Worm (Caenorhabditis elegans) whole organism, L2 larva: ENCODE results near the gene D1014.2.

Source experiments
- C34F6.9 ChIP-seq: fragments of 150-350 bp; optimal IDR thresholded peaks from 2 replicates; lab custom pipeline; 2014; ENCODE audit warnings: missing biosample characterization, missing genetic modification characterization
- F13H6.1 ChIP-seq: sonication (generic microtip); optimal IDR thresholded peaks from 2 replicates; lab custom pipeline; 2016; ENCODE audit warnings: missing genetic modification characterization, missing compliant biosample characterization
- Y55F3AM.14 ChIP-seq: fragments of 200-800 bp; sonication (Bioruptor generic); optimal IDR thresholded peaks from 2 replicates; lab custom pipeline; 2018; ENCODE audit warnings: mild to moderate bottlenecking, missing genetic modification characterization, missing compliant biosample characterization
- alr-1 ChIP-seq: fragments of 150-350 bp; optimal IDR thresholded peaks from 2 replicates; lab custom pipeline; 2014; ENCODE audit warnings: missing biosample characterization, missing genetic modification characterization
- blmp-1 ChIP-seq: sonication (generic microtip); optimal IDR thresholded peaks from 2 replicates; lab custom pipeline; 2017; ENCODE audit warnings: missing genetic modification characterization, mild to moderate bottlenecking, missing compliant biosample characterization, antibody characterized with exemption, moderate library complexity; ENCODE audit not compliant: insufficient read depth
- ceh-16 ChIP-seq: fragments of 150-350 bp; optimal IDR thresholded peaks from 2 replicates; lab custom pipeline; 2014; ENCODE audit warnings: missing biosample characterization, missing genetic modification characterization
- dmd-4 ChIP-seq: sonication (generic microtip); optimal IDR thresholded peaks from 2 replicates; lab custom pipeline; 2017; ENCODE audit warnings: missing biosample characterization, missing genetic modification characterization
- egl-27 ChIP-seq: sonication (generic microtip); optimal IDR thresholded peaks from 3 replicates; lab custom pipeline; 2017; ENCODE audit warnings: missing biosample characterization, missing genetic modification reagents, missing genetic modification characterization
- elt-1 ChIP-seq: fragments of 150-350 bp; optimal IDR thresholded peaks from 2 replicates; lab custom pipeline; 2014; ENCODE audit warnings: missing biosample characterization, missing genetic modification characterization
- fos-1 ChIP-seq: fragments of 150-350 bp; optimal IDR thresholded peaks from 2 replicates; lab custom pipeline; 2014; ENCODE audit warnings: missing biosample characterization, missing genetic modification characterization
- lin-11 ChIP-seq: fragments of 150-350 bp; sonication (generic microtip); optimal IDR thresholded peaks from 2 replicates; lab custom pipeline; 2014; ENCODE audit warnings: missing biosample characterization, missing genetic modification characterization, inconsistent platforms, mixed read lengths
- lin-39 ChIP-seq: fragments of 150-350 bp; optimal IDR thresholded peaks from 2 replicates; lab custom pipeline; 2014; ENCODE audit warnings: missing biosample characterization, missing genetic modification reagents, missing genetic modification characterization
- lsy-2 ChIP-seq, 2 experiments: fragments of 150-350 bp in 1 of 2; sonication (generic microtip) in 1 of 2; optimal IDR thresholded peaks; 2 replicates each; lab custom pipeline; 2014 to 2017; ENCODE audit warnings: missing biosample characterization in 2 of 2, missing genetic modification characterization in 2 of 2
- mab-5 ChIP-seq: fragments of 150-350 bp; optimal IDR thresholded peaks from 2 replicates; lab custom pipeline; 2014; ENCODE audit warnings: missing biosample characterization, missing genetic modification characterization
- mbf-1 ChIP-seq: sonication (generic microtip); optimal IDR thresholded peaks from 2 replicates; lab custom pipeline; 2017; ENCODE audit warnings: missing biosample characterization, missing genetic modification characterization
- mdl-1 ChIP-seq, 2 experiments: fragments of 150-350 bp in 1 of 2; sonication (generic microtip) in 1 of 2; optimal IDR thresholded peaks; 2 replicates each; lab custom pipeline; 2017; ENCODE audit warnings: missing biosample characterization in 2 of 2, missing genetic modification characterization in 2 of 2
- nhr-10 ChIP-seq: sonication (generic microtip); optimal IDR thresholded peaks from 2 replicates; lab custom pipeline; 2017; ENCODE audit warnings: missing biosample characterization, missing genetic modification characterization
- nhr-12 ChIP-seq: fragments of 150-350 bp; optimal IDR thresholded peaks from 2 replicates; lab custom pipeline; 2014; ENCODE audit warnings: missing biosample characterization, missing genetic modification characterization
- nhr-21 ChIP-seq: fragments of 150-350 bp; optimal IDR thresholded peaks from 2 replicates; lab custom pipeline; 2014; ENCODE audit warnings: missing biosample characterization, missing genetic modification characterization
- nhr-23 ChIP-seq: fragments of 150-350 bp; optimal IDR thresholded peaks from 2 replicates; lab custom pipeline; 2014; ENCODE audit warnings: missing biosample characterization, missing genetic modification reagents, missing genetic modification characterization
- nhr-6 ChIP-seq: fragments of 150-350 bp; optimal IDR thresholded peaks from 2 replicates; lab custom pipeline; 2014; ENCODE audit warnings: missing biosample characterization, missing genetic modification characterization
- sem-4 ChIP-seq: fragments of 150-350 bp; optimal IDR thresholded peaks from 2 replicates; lab custom pipeline; 2014; ENCODE audit warnings: missing biosample characterization, missing genetic modification reagents, missing genetic modification characterization
- skn-1 ChIP-seq: sonication (generic microtip); optimal IDR thresholded peaks from 2 replicates; lab custom pipeline; 2017; ENCODE audit warnings: missing biosample characterization, missing genetic modification characterization
- sma-9 ChIP-seq, 2 experiments: fragments of 150-350 bp in 1 of 2; sonication (generic microtip) in 1 of 2; optimal IDR thresholded peaks; 2 replicates each; lab custom pipeline; 2014 to 2016; ENCODE audit warnings: missing genetic modification characterization in 2 of 2, mild to moderate bottlenecking in 1 of 2, missing biosample characterization in 1 of 2, missing compliant biosample characterization in 1 of 2, missing genetic modification reagents in 1 of 2, moderate library complexity in 1 of 2
- snpc-4 ChIP-seq: fragments of 150-350 bp; optimal IDR thresholded peaks from 2 replicates; lab custom pipeline; 2014; ENCODE audit warnings: missing biosample characterization, missing genetic modification characterization
- unc-55 ChIP-seq: fragments of 150-350 bp; sonication (generic microtip); optimal IDR thresholded peaks from 3 replicates; lab custom pipeline; 2014; ENCODE audit warnings: missing biosample characterization, missing genetic modification reagents, missing genetic modification characterization
- unc-62 ChIP-seq: fragments of 150-350 bp; optimal IDR thresholded peaks from 2 replicates; lab custom pipeline; 2014; ENCODE audit warnings: missing biosample characterization, missing genetic modification reagents, missing genetic modification characterization
- zag-1 ChIP-seq: fragments of 150-350 bp; optimal IDR thresholded peaks from 2 replicates; lab custom pipeline; 2014; ENCODE audit warnings: missing biosample characterization, missing genetic modification characterization
- ztf-4 ChIP-seq: fragments of 150-350 bp; optimal IDR thresholded peaks from 2 replicates; lab custom pipeline; 2014; ENCODE audit warnings: missing biosample characterization, missing genetic modification characterization

Gene D1014.2

ce11 chrV:8157446-8157845, 13.7 kb downstream of the D1014.2 start, which contains the start of gene sul-2:
Gene sul-2, plus strand, starts transcription at chrV:8157746.
- TF ChIP-seq blmp-1: no peak

- no peak for TF ChIP-seq C34F6.9
- no peak for TF ChIP-seq ztf-4 (tag; lab: Kevin White, UChicago)
- TF ChIP-seq F13H6.1 (tag; lab: Kevin White, UChicago): no peak
- TF ChIP-seq snpc-4: no peak
- TF ChIP-seq nhr-12 (tag; lab: Kevin White, UChicago): no peak
- no peak for TF ChIP-seq skn-1 (tag; lab: Kevin White, UChicago)
- no peak for TF ChIP-seq nhr-10 (tag; lab: Kevin White, UChicago)
- TF ChIP-seq zag-1 (tag; lab: Kevin White, UChicago): no peak
These were observed 15.9 kb downstream of the D1014.2 start, which contains the start of gene F20D6.6 for ce11 chrV:8159629-8160028. Gene F20D6.6, plus strand, starts transcription at chrV:8159929.

DNA sequence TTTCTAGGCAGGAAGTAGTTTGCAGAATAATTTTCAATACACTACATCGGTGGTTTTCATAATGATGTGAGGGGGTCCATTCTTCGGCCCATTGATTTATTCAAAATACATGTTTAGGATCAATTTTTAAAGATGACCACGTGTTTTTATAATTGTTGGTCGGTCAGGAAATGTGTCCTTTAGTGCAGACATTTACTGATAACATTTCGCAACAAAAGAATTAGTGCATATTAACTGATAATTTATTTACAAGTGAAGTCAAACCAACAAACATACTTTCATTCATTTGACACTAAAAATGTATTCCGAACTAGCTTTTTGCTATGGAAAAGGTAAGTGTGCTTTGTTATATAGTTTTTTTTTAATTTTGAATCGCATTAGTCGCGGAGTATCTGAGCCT, 18.0 kb downstream of the D1014.2 start, which contains the start of gene F20D6.5:
F20D6.5 (plus strand) TSS at position 259 of the 400 bp plus-strand sequence.
- TF ChIP-seq nhr-10 (tag; lab: Kevin White, UChicago): no peak
- TF ChIP-seq sma-9 (GFP tag; optimal IDR thresholded peaks at IDR 0.05; lab: Kevin White, UChicago): peak; percentile 64
- TF ChIP-seq sma-9 (tag; optimal IDR thresholded peaks at IDR 0.05; lab: Kevin White, UChicago): no peak
- TF ChIP-seq fos-1 (tag; lab: Kevin White, UChicago): peak; percentile 18

- TF ChIP-seq lin-39: no peak
- no peak for TF ChIP-seq sem-4 (tag; lab: Kevin White, UChicago)
- no peak for TF ChIP-seq elt-1 (tag; lab: Kevin White, UChicago)
- TF ChIP-seq fos-1 (tag; lab: Kevin White, UChicago): no peak
- no peak for TF ChIP-seq nhr-6 (tag; lab: Kevin White, UChicago)
- no peak for TF ChIP-seq dmd-4 (tag; lab: Kevin White, UChicago)
- TF ChIP-seq ztf-4 (tag; lab: Kevin White, UChicago): no peak
- TF ChIP-seq ceh-16 (tag; lab: Kevin White, UChicago): no peak
- TF ChIP-seq egl-27: no peak
- TF ChIP-seq alr-1 (tag; lab: Kevin White, UChicago): no peak
- no peak for TF ChIP-seq lsy-2 (tag; optimal IDR thresholded peaks at IDR 0.05; lab: Kevin White, UChicago)
These were observed 19.5 kb downstream of the D1014.2 start for ce11 chrV:8163199-8163598.

DNA sequence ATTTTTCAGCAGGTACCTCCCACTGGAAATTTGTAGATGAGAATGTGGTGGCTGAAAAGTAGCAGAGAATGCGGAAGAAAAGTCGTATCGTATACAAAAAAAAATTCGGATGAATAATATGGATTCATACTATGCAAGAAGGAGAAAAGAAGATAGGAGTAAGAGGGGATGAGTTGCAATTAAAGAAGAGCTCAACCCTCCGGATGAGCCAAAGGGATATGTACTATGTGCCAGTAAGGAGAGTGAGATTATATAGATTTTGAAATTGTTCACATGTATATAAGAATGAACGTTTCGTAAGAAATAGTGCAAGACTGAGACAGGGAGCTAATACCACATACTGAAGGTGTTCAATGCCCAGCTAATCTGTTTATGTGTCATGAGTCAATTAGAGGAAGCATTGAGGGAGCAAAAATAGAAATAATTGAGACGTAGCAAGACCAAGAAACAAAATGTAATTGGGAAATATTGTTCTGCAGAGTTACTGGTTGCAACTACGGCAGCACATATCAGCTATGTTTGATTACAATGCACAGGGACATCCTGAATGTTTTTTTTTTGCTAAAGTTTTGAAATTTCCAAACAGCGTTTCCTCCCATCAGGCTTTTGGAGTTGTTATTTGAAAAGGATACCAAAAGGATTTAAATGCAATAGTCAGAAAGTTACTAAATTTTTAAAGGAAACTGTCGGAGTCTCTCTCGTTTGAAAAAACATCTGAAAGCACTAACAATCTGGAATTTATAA, 24.7 kb downstream of the D1014.2 start, which contains the start of gene F20D6.8:
F20D6.8 (minus strand) TSS at position 51 of the 744 bp plus-strand sequence.
- TF ChIP-seq mdl-1 (tag; optimal IDR thresholded peaks at IDR 0.05; lab: Kevin White, UChicago): no peak
- no peak for TF ChIP-seq mbf-1 (tag; lab: Kevin White, UChicago)
- TF ChIP-seq C34F6.9: no peak
- TF ChIP-seq dmd-4 (tag; lab: Kevin White, UChicago): no peak

DNA sequence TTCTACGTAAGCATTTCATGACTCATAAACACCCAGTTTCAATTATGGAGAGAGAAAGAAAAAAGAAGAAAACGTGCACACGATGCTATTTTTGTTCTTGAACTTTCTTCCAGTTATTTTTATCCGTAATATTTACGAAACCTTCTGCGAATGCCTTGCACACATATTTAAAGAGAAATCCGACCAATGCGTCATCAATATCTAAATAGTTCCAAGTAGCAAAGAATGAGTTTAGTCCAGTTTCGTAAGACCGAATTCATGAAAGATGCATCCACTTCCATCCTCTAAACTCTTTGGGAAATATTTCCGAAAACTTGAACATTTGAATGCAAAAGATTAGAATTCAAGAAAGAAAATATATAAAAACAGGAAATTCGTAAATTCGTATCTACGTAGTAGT, 25.4 kb downstream of the D1014.2 start:
- TF ChIP-seq blmp-1 (no peak), egl-27 (no peak), nhr-23 (tag; lab: Kevin White, UChicago) (no peak), F13H6.1 (tag; lab: Kevin White, UChicago) (no peak), nhr-21 (no peak), unc-55 (GFP tag; lab: Kevin White, UChicago) (peak; percentile 56)

DNA sequence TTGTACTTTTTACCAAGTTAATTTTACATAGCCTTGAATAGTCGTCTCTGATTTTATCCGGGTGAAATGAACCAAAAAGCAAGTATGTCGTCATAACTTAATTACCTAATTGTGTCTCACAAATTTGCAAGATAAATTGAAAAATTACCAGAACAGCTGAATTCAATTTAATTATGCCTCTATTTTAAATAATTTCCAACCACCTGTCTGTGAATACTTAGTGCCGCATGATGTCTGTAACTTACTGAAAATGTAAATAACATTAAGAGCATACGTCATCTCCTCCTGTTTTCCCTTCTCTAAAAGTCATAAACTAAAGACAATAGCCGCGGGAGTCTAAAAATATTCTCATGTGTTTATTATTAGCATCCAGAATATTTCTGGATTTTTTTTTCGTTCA, 26.6 kb downstream of the D1014.2 start:
- TF ChIP-seq mab-5 (tag; lab: Kevin White, UChicago) (no peak), blmp-1 (no peak)

- peak; percentile 42 for TF ChIP-seq unc-55 (GFP tag; lab: Kevin White, UChicago)
- no peak for TF ChIP-seq nhr-10 (tag; lab: Kevin White, UChicago)
- no peak for TF ChIP-seq Y55F3AM.14 (GFP tag; lab: Kevin White, UChicago)
- TF ChIP-seq lin-11 (tag; lab: Kevin White, UChicago): no peak
- TF ChIP-seq unc-62 (GFP tag; lab: Kevin White, UChicago): no peak
These were observed 28.0 kb downstream of the D1014.2 start for ce11 chrV:8171688-8172087.
